Worm (Caenorhabditis elegans) whole organism, young adult: ENCODE measurements around the gene mfsd-10.

Experiments
- B0336.3 ChIP-seq: fragments of 200-800 bp; sonication (Bioruptor generic); IDR thresholded peaks from 2 replicates; pipeline ENCODE4 v1.3.6; 2022; ENCODE audit warnings: missing genetic modification characterization, missing compliant biosample characterization
- F33H1.4 ChIP-seq: fragments of 200-800 bp; sonication (Bioruptor generic); IDR thresholded peaks from 2 replicates; pipeline ENCODE4 v1.3.6; 2022; ENCODE audit warnings: missing genetic modification reagents, missing genetic modification characterization, missing compliant biosample characterization
- T26A5.8 ChIP-seq: sonication (generic microtip); optimal IDR thresholded peaks from 2 replicates; lab custom pipeline; 2016; ENCODE audit warnings: missing genetic modification characterization, missing compliant biosample characterization
- ceh-100 ChIP-seq: fragments of 200-800 bp; sonication (Bioruptor generic); IDR thresholded peaks from 2 replicates; pipeline ENCODE4 v1.3.6; 2022; ENCODE audit warnings: missing genetic modification reagents, missing genetic modification characterization, missing compliant biosample characterization
- dpl-1 ChIP-seq: fragments of 150-350 bp; optimal IDR thresholded peaks from 2 replicates; lab custom pipeline; 2014; ENCODE audit warnings: missing biosample characterization, missing genetic modification reagents, missing genetic modification characterization
- egl-18 ChIP-seq: fragments of 200-800 bp; sonication (Bioruptor generic); IDR thresholded peaks from 2 replicates; pipeline ENCODE4 v1.3.6; 2022; ENCODE audit warnings: missing genetic modification reagents, missing genetic modification characterization, missing compliant biosample characterization
- madf-3 ChIP-seq: fragments of 200-800 bp; sonication (Bioruptor generic); IDR thresholded peaks from 2 replicates; pipeline ENCODE4 v1.3.6; 2022; ENCODE audit warnings: missing genetic modification reagents, missing genetic modification characterization, missing compliant biosample characterization
- nhr-80 ChIP-seq: sonication (generic microtip); optimal IDR thresholded peaks from 2 replicates; lab custom pipeline; 2016; ENCODE audit warnings: missing genetic modification characterization, missing compliant biosample characterization
- snpc-4 ChIP-seq, 5 experiments: fragments of 150-350 bp in 1 of 5; sonication (generic microtip) in 4 of 5; optimal IDR thresholded peaks; 2 replicates each; lab custom pipeline; 2014 to 2018; ENCODE audit warnings: missing genetic modification characterization in 5 of 5, missing biosample characterization in 3 of 5, antibody characterized with exemption in 2 of 5, mild to moderate bottlenecking in 2 of 5, missing compliant biosample characterization in 2 of 5, missing genotype in 2 of 5, moderate library complexity in 2 of 5, missing genetic modification reagents in 1 of 5
- tbp1 ChIP-seq: fragments of 200-800 bp; sonication (Bioruptor generic); optimal IDR thresholded peaks from 2 replicates; lab custom pipeline; 2018; ENCODE audit warnings: mild to moderate bottlenecking, missing genetic modification characterization, missing compliant biosample characterization
- unc-130 ChIP-seq: sonication (generic microtip); optimal IDR thresholded peaks from 2 replicates; lab custom pipeline; 2016; ENCODE audit warnings: missing genetic modification reagents, missing genetic modification characterization, missing compliant biosample characterization

DNA sequence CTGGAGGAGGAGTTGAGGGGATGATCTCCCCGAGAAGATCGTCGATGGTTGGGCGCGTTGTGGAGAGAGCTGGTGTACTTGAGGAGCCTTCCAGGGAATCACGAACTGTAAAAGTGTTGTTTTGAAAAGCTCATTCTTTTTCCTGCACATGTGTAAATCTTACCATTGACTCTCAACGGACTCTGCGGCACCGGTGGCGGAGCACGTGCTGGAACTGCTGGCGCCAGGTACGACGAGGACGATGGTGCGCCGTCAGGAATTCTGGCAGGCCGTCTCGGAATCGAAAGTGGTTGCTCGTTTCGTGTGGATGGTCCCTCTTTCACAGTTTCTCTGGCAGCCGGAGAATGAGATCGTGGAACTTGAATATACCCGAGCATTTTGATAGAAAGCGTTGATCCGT is 15.9 kb upstream of the mfsd-10 start:
- no peak for TF ChIP-seq F33H1.4 (GFP tag; lab: Robert Waterston, UW)
- TF ChIP-seq madf-3 (GFP tag; lab: Robert Waterston, UW) = no peak
- TF ChIP-seq B0336.3 = no peak
- no peak for TF ChIP-seq egl-18 (GFP tag; lab: Robert Waterston, UW)
- no peak for TF ChIP-seq snpc-4 (GFP tag; optimal IDR thresholded peaks at IDR 0.05; lab: Kevin White, UChicago)
- TF ChIP-seq snpc-4 (tag; optimal IDR thresholded peaks at IDR 0.05; lab: Kevin White, UChicago) = no peak
- no peak for TF ChIP-seq dpl-1 (GFP tag; lab: Kevin White, UChicago)
- no peak for TF ChIP-seq tbp1 (GFP tag; lab: Kevin White, UChicago)
- TF ChIP-seq ceh-100 (GFP tag; lab: Robert Waterston, UW) = no peak
- TF ChIP-seq T26A5.8 (tag; lab: Kevin White, UChicago) = no peak
- no peak for TF ChIP-seq unc-130
- no peak for TF ChIP-seq nhr-80 (tag; lab: Kevin White, UChicago)
